Worm (Caenorhabditis elegans) whole organism, L3 larva: ENCODE measurements around the gene Y32B12B.4.

Experiments
- R02D3.7 ChIP-seq: fragments of 150-350 bp; optimal IDR thresholded peaks from 2 replicates; lab custom pipeline; 2014; ENCODE audit warnings: missing biosample characterization, missing genetic modification characterization
- ZK546.5 ChIP-seq: sonication (generic microtip); optimal IDR thresholded peaks from 2 replicates; lab custom pipeline; 2017; ENCODE audit warnings: missing biosample characterization, missing genetic modification characterization
- aly-2 ChIP-seq: fragments of 150-350 bp; optimal IDR thresholded peaks from 2 replicates; lab custom pipeline; 2014; ENCODE audit warnings: missing biosample characterization, missing genetic modification characterization
- ama-1 ChIP-seq: fragments of 150-350 bp; optimal IDR thresholded peaks from 2 replicates; lab custom pipeline; 2018
- ceh-16 ChIP-seq: sonication (generic microtip); optimal IDR thresholded peaks from 2 replicates; lab custom pipeline; 2017; ENCODE audit warnings: missing biosample characterization, missing genetic modification characterization
- ceh-28 ChIP-seq: fragments of 150-350 bp; optimal IDR thresholded peaks from 2 replicates; lab custom pipeline; 2014; ENCODE audit warnings: missing biosample characterization, missing genetic modification reagents, missing genetic modification characterization
- ceh-82 ChIP-seq: fragments of 150-350 bp; optimal IDR thresholded peaks from 2 replicates; lab custom pipeline; 2014; ENCODE audit warnings: missing biosample characterization, missing genetic modification characterization
- egl-27 ChIP-seq: sonication (generic microtip); optimal IDR thresholded peaks from 4 replicates; lab custom pipeline; 2017; ENCODE audit warnings: missing biosample characterization, missing genetic modification reagents, missing genetic modification characterization
- egl-5 ChIP-seq: fragments of 150-350 bp; optimal IDR thresholded peaks from 2 replicates; lab custom pipeline; 2017; ENCODE audit warnings: missing biosample characterization, missing genetic modification reagents, missing genetic modification characterization, inconsistent platforms
- elt-1 ChIP-seq: fragments of 150-350 bp; optimal IDR thresholded peaks from 2 replicates; lab custom pipeline; 2014; ENCODE audit warnings: missing biosample characterization, missing genetic modification characterization
- elt-2 ChIP-seq: sonication (generic microtip); optimal IDR thresholded peaks from 2 replicates; lab custom pipeline; 2016; ENCODE audit warnings: missing genetic modification reagents, mild to moderate bottlenecking, missing genetic modification characterization, missing compliant biosample characterization
- eor-1 ChIP-seq, 2 experiments: fragments of 150-350 bp; optimal IDR thresholded peaks; 2 replicates each; lab custom pipeline; 2014 to 2018; ENCODE audit warnings: missing biosample characterization in 2 of 2, missing genetic modification characterization in 2 of 2
- fkh-10 ChIP-seq: sonication (generic microtip); optimal IDR thresholded peaks from 2 replicates; lab custom pipeline; 2017; ENCODE audit warnings: missing biosample characterization, missing genetic modification reagents, missing genetic modification characterization
- fkh-2 ChIP-seq: fragments of 150-350 bp; optimal IDR thresholded peaks from 2 replicates; lab custom pipeline; 2014; ENCODE audit warnings: missing biosample characterization, missing genetic modification reagents, missing genetic modification characterization
- fos-1 ChIP-seq: fragments of 150-350 bp; optimal IDR thresholded peaks from 2 replicates; lab custom pipeline; 2014; ENCODE audit warnings: missing biosample characterization, missing genetic modification characterization
- jun-1 ChIP-seq: fragments of 150-350 bp; optimal IDR thresholded peaks from 2 replicates; lab custom pipeline; 2014; ENCODE audit warnings: missing biosample characterization, missing genetic modification reagents, missing genetic modification characterization
- lsy-12 ChIP-seq: sonication (generic microtip); optimal IDR thresholded peaks from 2 replicates; lab custom pipeline; 2016; ENCODE audit warnings: mild to moderate bottlenecking, missing genetic modification characterization, missing compliant biosample characterization
- mdl-1 ChIP-seq: fragments of 150-350 bp; optimal IDR thresholded peaks from 2 replicates; lab custom pipeline; 2014; ENCODE audit warnings: missing biosample characterization, missing genetic modification characterization
- mml-1 ChIP-seq: fragments of 150-350 bp; sonication (generic microtip); optimal IDR thresholded peaks from 3 replicates; lab custom pipeline; 2014; ENCODE audit warnings: missing biosample characterization, missing genetic modification characterization
- nfya-1 ChIP-seq: sonication (generic microtip); optimal IDR thresholded peaks from 2 replicates; lab custom pipeline; 2017; ENCODE audit warnings: missing genetic modification characterization, mild to moderate bottlenecking, missing compliant biosample characterization, antibody characterized with exemption, moderate library complexity; ENCODE audit not compliant: insufficient read depth
- nhr-11 ChIP-seq: fragments of 150-350 bp; optimal IDR thresholded peaks from 2 replicates; lab custom pipeline; 2014; ENCODE audit warnings: missing biosample characterization, missing genetic modification characterization
- nhr-12 ChIP-seq: fragments of 150-350 bp; optimal IDR thresholded peaks from 2 replicates; lab custom pipeline; 2014; ENCODE audit warnings: missing biosample characterization, missing genetic modification characterization
- nhr-23 ChIP-seq: fragments of 150-350 bp; optimal IDR thresholded peaks from 2 replicates; lab custom pipeline; 2014; ENCODE audit warnings: missing biosample characterization, missing genetic modification reagents, missing genetic modification characterization
- nhr-237 ChIP-seq: fragments of 150-350 bp; optimal IDR thresholded peaks from 2 replicates; lab custom pipeline; 2014; ENCODE audit warnings: missing biosample characterization, missing genetic modification characterization
- nhr-28 ChIP-seq: fragments of 150-350 bp; optimal IDR thresholded peaks from 2 replicates; lab custom pipeline; 2014; ENCODE audit warnings: missing biosample characterization, missing genetic modification characterization
- nhr-43 ChIP-seq: sonication (generic microtip); optimal IDR thresholded peaks from 2 replicates; lab custom pipeline; 2016; ENCODE audit warnings: mild to moderate bottlenecking, missing genetic modification characterization, missing compliant biosample characterization; ENCODE audit not compliant: poor library complexity, severe bottlenecking
- nhr-67 ChIP-seq: fragments of 150-350 bp; optimal IDR thresholded peaks from 2 replicates; lab custom pipeline; 2014; ENCODE audit warnings: missing biosample characterization, missing genetic modification characterization
- nhr-77 ChIP-seq: fragments of 150-350 bp; optimal IDR thresholded peaks from 2 replicates; lab custom pipeline; 2014; ENCODE audit warnings: missing biosample characterization, missing genetic modification characterization
- pha-4 ChIP-seq: fragments of 150-350 bp; optimal IDR thresholded peaks from 2 replicates; lab custom pipeline; 2014; ENCODE audit warnings: missing biosample characterization, missing genetic modification reagents, missing genetic modification characterization
- pqm-1 ChIP-seq: fragments of 150-350 bp; optimal IDR thresholded peaks from 2 replicates; lab custom pipeline; 2017; ENCODE audit warnings: missing biosample characterization, missing genetic modification characterization, inconsistent platforms
- sea-2 ChIP-seq: fragments of 150-350 bp; sonication (generic microtip); optimal IDR thresholded peaks from 4 replicates; lab custom pipeline; 2014; ENCODE audit warnings: missing biosample characterization, missing genetic modification reagents, missing genetic modification characterization
- skn-1 ChIP-seq: fragments of 150-350 bp; optimal IDR thresholded peaks from 2 replicates; lab custom pipeline; 2014; ENCODE audit warnings: missing biosample characterization, missing genetic modification characterization
- snpc-4 ChIP-seq: fragments of 150-350 bp; optimal IDR thresholded peaks from 2 replicates; lab custom pipeline; 2014; ENCODE audit warnings: missing biosample characterization, missing genetic modification characterization
- unc-39 ChIP-seq: sonication (generic microtip); optimal IDR thresholded peaks from 4 replicates; lab custom pipeline; 2017; ENCODE audit warnings: missing biosample characterization, missing genetic modification characterization
- unc-62 ChIP-seq: fragments of 150-350 bp; sonication (generic microtip); optimal IDR thresholded peaks from 4 replicates; lab custom pipeline; 2014; ENCODE audit warnings: missing biosample characterization, missing genetic modification reagents, missing genetic modification characterization
- ztf-4 ChIP-seq: fragments of 150-350 bp; optimal IDR thresholded peaks from 2 replicates; lab custom pipeline; 2014; ENCODE audit warnings: missing biosample characterization, missing genetic modification characterization

The Y32B12B.4 gene

ce11 chrV:16591992-16592798 is 39.1 kb downstream of the Y32B12B.4 start, which contains the start of gene srh-269 (continued):
- TF ChIP-seq fos-1 (tag; lab: Kevin White, UChicago) = peak; percentile 68
- peak; percentile 46 for TF ChIP-seq nfya-1 (tag; lab: Kevin White, UChicago)
- TF ChIP-seq elt-1 (tag; lab: Kevin White, UChicago) = no peak
- peak; percentile 18 for TF ChIP-seq jun-1
- TF ChIP-seq ceh-28 (tag; lab: Kevin White, UChicago) = no peak
- peak; percentile 67 for TF ChIP-seq lsy-12
- no peak for TF ChIP-seq nhr-28 (tag; lab: Kevin White, UChicago)
- TF ChIP-seq fkh-10 (GFP tag; lab: Kevin White, UChicago) = no peak
- no peak for TF ChIP-seq nhr-11 (tag; lab: Kevin White, UChicago)
- no peak for TF ChIP-seq nhr-77 (tag; lab: Kevin White, UChicago)
- no peak for TF ChIP-seq nhr-12 (tag; lab: Kevin White, UChicago)
- no peak for TF ChIP-seq eor-1 (tag; optimal IDR thresholded peaks at IDR 0.05; lab: Kevin White, UChicago)
- no peak for TF ChIP-seq aly-2 (tag; lab: Kevin White, UChicago)
- no peak for TF ChIP-seq nhr-237
- peak; percentile 56 for TF ChIP-seq ztf-4 (tag; lab: Kevin White, UChicago)
- no peak for TF ChIP-seq sea-2 (GFP tag; lab: Kevin White, UChicago)
- no peak for TF ChIP-seq nhr-23
- no peak for TF ChIP-seq unc-39 (tag; lab: Kevin White, UChicago)
- no peak for TF ChIP-seq ceh-82
- no peak for TF ChIP-seq nhr-67 (tag; lab: Kevin White, UChicago)
- TF ChIP-seq ZK546.5 (tag; lab: Kevin White, UChicago) = no peak
- TF ChIP-seq snpc-4 (tag; lab: Kevin White, UChicago) = peak; percentile 47

- TF ChIP-seq R02D3.7 (tag; lab: Kevin White, UChicago) (no peak), elt-2 (tag; lab: Kevin White, UChicago) (peak; percentile 82), pha-4 (tag; lab: Kevin White, UChicago) (peak; percentile 30), nhr-43 (tag; lab: Kevin White, UChicago) (peak; percentile 56), egl-27 (no peak), snpc-4 (tag; lab: Kevin White, UChicago) (no peak), fkh-2 (tag; lab: Kevin White, UChicago) (no peak), ztf-4 (tag; lab: Kevin White, UChicago) (no peak), unc-62 (GFP tag; lab: Kevin White, UChicago) (no peak), skn-1 (no peak), ama-1 (peak; percentile 55), fkh-10 (GFP tag; lab: Kevin White, UChicago) (no peak), pqm-1 (peak; percentile 44), nhr-12 (tag; lab: Kevin White, UChicago) (no peak), mdl-1 (tag; lab: Kevin White, UChicago) (no peak)
Observed at ce11 chrV:16592947-16593791, 40.0 kb downstream of the Y32B12B.4 start.

ce11 chrV:16593792-16594059 is 40.6 kb downstream of the Y32B12B.4 start:
- TF ChIP-seq egl-5 (no peak), fkh-10 (GFP tag; lab: Kevin White, UChicago) (no peak)

- no peak for TF ChIP-seq mml-1 (tag; lab: Kevin White, UChicago)
- peak; percentile 42 for TF ChIP-seq ama-1
- no peak for TF ChIP-seq ceh-16 (tag; lab: Kevin White, UChicago)
- TF ChIP-seq nhr-43 (tag; lab: Kevin White, UChicago) = peak; percentile 53
- peak; percentile 7 for TF ChIP-seq ceh-28 (tag; lab: Kevin White, UChicago)
- no peak for TF ChIP-seq egl-5
- no peak for TF ChIP-seq ceh-82
- peak; percentile 5 for TF ChIP-seq nfya-1 (tag; lab: Kevin White, UChicago)
Observed at ce11 chrV:16594514-16594913, 41.4 kb downstream of the Y32B12B.4 start.
